Worm (Caenorhabditis elegans): ENCODE results near the gene fbxa-150.

Gene fbxa-150

DNA sequence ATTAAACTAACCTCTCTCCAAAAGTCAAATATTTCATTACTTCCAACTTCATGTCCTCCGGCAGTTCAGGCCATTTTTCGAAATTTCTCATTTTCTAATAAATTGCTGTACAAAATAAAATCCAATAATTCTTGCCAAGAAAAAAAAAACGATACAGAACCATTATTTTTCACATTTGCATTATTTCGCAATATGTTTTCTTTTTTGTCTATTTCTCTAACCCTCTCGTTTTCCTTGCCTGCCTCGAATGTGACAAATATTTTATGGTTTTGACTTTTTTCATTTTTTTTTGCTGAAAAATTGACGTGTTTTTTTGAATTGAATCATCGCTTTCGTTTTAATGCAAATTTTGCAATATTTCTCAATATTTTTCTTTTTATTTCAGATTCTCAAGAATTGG is at the start of gene fbxa-150, which contains the start of gene Y38H6C.9:
Gene fbxa-150 (plus strand): TSS at position 380 of the 400 bp plus-strand sequence.
Gene Y38H6C.9 (minus strand): TSS at position 52 of the 400 bp plus-strand sequence.
- TF ChIP-seq elt-4 (tag; optimal IDR thresholded peaks at IDR 0.05) (no peak), ceh-24 (tag; optimal IDR thresholded peaks at IDR 0.05) (no peak), hlh-8 (tag; optimal IDR thresholded peaks at IDR 0.05) (no peak), pha-2 (tag; optimal IDR thresholded peaks at IDR 0.05) (no peak), zip-5 (tag; optimal IDR thresholded peaks at IDR 0.05) (no peak), Y22D7AL.16 (tag; optimal IDR thresholded peaks at IDR 0.05) (no peak), ahr-1 (tag; optimal IDR thresholded peaks at IDR 0.05) (no peak), eyg-1 (tag; optimal IDR thresholded peaks at IDR 0.05) (no peak), ceh-31 (tag; optimal IDR thresholded peaks at IDR 0.05) (no peak), hlh-15 (tag; optimal IDR thresholded peaks at IDR 0.05) (no peak), tbx-2 (tag; optimal IDR thresholded peaks at IDR 0.05) (no peak), unc-86 (tag; optimal IDR thresholded peaks at IDR 0.05) (no peak), syd-9 (tag; optimal IDR thresholded peaks at IDR 0.05) (no peak), pha-4 (tag; optimal IDR thresholded peaks at IDR 0.05) (no peak), K09A11.1 (tag; optimal IDR thresholded peaks at IDR 0.05; ENCODE audit: insufficient read depth) (no peak), ceh-34 (tag; optimal IDR thresholded peaks at IDR 0.05) (no peak)

DNA sequence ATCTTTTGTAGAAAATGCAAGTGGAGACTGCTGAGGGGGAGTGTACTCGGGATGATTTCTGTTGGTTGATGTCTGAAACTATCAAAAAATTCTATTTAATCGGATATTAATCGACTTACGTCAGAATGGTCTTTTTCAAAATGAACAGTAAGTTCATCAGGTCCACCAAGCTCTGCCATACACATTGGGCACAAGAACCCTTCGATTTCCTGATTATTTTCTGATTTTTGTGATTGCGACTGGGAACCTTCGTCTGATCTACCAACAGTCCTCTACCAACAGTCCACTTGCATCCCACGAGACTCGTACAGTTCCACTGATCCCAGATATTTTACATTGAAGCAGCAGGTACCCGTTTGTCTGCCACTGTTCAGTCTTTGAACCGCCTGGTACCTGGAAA is 47.4 kb upstream of the fbxa-150 start:
- no peak for TF ChIP-seq tbx-7 (tag; optimal IDR thresholded peaks at IDR 0.05)
- no peak for TF ChIP-seq ahr-1 (tag; optimal IDR thresholded peaks at IDR 0.05)
- no peak for TF ChIP-seq ceh-22 (tag; optimal IDR thresholded peaks at IDR 0.05)

DNA sequence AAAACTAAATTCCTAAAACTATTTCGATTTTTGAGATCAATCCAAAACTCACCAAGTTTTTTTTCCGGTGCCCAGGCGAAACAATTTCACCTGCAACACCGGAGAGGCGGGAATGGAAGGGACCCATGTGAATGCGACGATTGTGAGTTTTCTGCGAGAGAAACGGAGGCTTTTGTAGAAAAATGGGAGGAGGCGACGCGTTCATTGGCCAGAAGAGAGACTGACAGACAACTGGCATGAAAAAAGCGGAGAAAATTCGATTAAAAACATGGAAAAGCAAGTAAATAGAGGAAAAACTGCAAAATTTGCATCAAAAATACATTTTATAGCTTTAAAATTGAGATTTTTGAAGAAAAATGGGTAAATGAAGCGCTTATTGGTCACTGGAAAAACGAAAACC is 46.6 kb upstream of the fbxa-150 start, which contains the start of gene B0250.7:
Gene B0250.7 (minus strand): TSS at position 232 of the 400 bp plus-strand sequence.
- TF ChIP-seq unc-86 (tag; optimal IDR thresholded peaks at IDR 0.05) (no peak), nfya-1 (tag; optimal IDR thresholded peaks at IDR 0.05) (peak; percentile 82)

DNA sequence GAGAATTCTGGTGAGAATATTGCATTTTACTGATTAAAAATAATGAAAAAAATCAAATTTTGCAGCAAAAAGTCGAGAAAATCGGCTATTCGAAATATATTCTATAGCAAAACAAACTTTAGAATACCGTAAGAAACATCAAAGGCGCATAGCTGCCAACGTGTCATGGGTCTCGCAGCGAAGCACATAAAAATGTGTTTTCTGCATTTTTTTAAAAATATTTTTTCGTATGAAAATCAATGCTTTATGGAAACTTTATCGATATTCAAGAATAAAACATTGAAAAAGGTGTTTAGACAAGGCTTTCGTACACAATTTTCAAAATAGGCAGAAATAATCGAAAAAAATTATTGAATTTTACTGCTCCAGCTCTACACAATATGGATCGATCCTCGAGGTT is 45.9 kb upstream of the fbxa-150 start:
- no peak for TF ChIP-seq hlh-6 (tag; optimal IDR thresholded peaks at IDR 0.05)
- TF ChIP-seq ceh-19 (GFP tag; optimal IDR thresholded peaks at IDR 0.05), result no peak
- no peak for TF ChIP-seq pag-3 (tag; optimal IDR thresholded peaks at IDR 0.05; ENCODE audit: borderline replicate concordance)
- no peak for TF ChIP-seq K02D7.2 (tag; optimal IDR thresholded peaks at IDR 0.05)
- TF ChIP-seq unc-42 (tag; optimal IDR thresholded peaks at IDR 0.05), result no peak

DNA sequence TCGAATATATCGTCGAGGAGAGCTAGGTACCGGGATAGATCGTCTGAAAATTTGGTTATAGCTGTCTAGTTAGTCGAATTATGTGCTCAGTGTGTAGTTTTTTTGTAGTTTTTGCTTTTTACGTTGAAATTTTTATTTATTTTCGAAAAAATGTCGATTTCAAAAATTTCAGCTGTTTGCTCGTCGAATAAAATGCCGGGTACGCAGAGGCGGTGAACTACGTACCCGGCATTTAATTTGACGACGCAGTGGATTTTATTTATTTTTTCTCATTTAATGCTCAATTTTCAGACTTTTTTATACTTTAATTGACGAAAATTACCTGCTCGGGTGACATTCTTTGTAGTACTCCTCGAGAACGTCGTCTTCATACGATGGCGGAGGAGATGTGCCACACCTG is 45.4 kb upstream of the fbxa-150 start:
- TF ChIP-seq dmd-4 (tag; optimal IDR thresholded peaks at IDR 0.05; ENCODE audit: borderline replicate concordance), result no peak
- TF ChIP-seq ceh-22 (tag; optimal IDR thresholded peaks at IDR 0.05), result no peak
- TF ChIP-seq ceh-34 (tag; optimal IDR thresholded peaks at IDR 0.05), result no peak
- no peak for TF ChIP-seq hlh-8 (tag; optimal IDR thresholded peaks at IDR 0.05)
- no peak for TF ChIP-seq elt-2 (tag; optimal IDR thresholded peaks at IDR 0.05)
- no peak for TF ChIP-seq ceh-45 (GFP tag; IDR thresholded peaks at IDR 0.05)
- TF ChIP-seq pha-2 (tag; optimal IDR thresholded peaks at IDR 0.05), result no peak
- no peak for TF ChIP-seq nhr-232 (tag; optimal IDR thresholded peaks at IDR 0.05)
- no peak for TF ChIP-seq hlh-6 (tag; optimal IDR thresholded peaks at IDR 0.05)
- TF ChIP-seq Y22D7AL.16 (tag; optimal IDR thresholded peaks at IDR 0.05), result no peak
- no peak for TF ChIP-seq sox-4 (tag; optimal IDR thresholded peaks at IDR 0.05)
- no peak for TF ChIP-seq ceh-24 (tag; optimal IDR thresholded peaks at IDR 0.05)
- TF ChIP-seq sox-2 (GFP tag; IDR thresholded peaks at IDR 0.05), result no peak
- no peak for TF ChIP-seq unc-42 (tag; optimal IDR thresholded peaks at IDR 0.05)
- TF ChIP-seq che-1 (tag; optimal IDR thresholded peaks at IDR 0.05), result no peak
- TF ChIP-seq ceh-31 (tag; optimal IDR thresholded peaks at IDR 0.05), result no peak
- TF ChIP-seq eyg-1 (tag; optimal IDR thresholded peaks at IDR 0.05), result no peak
- no peak for TF ChIP-seq zip-5 (tag; optimal IDR thresholded peaks at IDR 0.05)
- no peak for TF ChIP-seq ama-1 (optimal IDR thresholded peaks at IDR 0.05)

Data from whole organism, late embryonic.